Fruit fly (Drosophila melanogaster): ENCODE data around the gene CG32213.

The CG32213 gene

dm6 chr3L:19444092-19444491 is 31.5 kb upstream of the CG32213 start (continued):
- TF ChIP-seq MESR4 (GFP tag; optimal IDR thresholded peaks at IDR 0.05) (no peak), onecut (GFP tag; IDR thresholded peaks at IDR 0.05) (no peak), sc (optimal IDR thresholded peaks at IDR 0.05) (no peak), sc (GFP tag; optimal IDR thresholded peaks at IDR 0.05) (no peak), lilli (GFP tag; optimal IDR thresholded peaks at IDR 0.05) (peak; percentile 36), CG6689 (GFP tag; IDR thresholded peaks at IDR 0.05) (0 out of 2 replicates have a peak, but pooled peaks have one; percentile 28), CG10654 (GFP tag; optimal IDR thresholded peaks at IDR 0.05) (no peak), jigr1 (GFP tag; IDR thresholded peaks at IDR 0.05) (0 out of 3 replicates have a peak, but pooled peaks have one; percentile 19), Gsc (GFP tag; IDR thresholded peaks at IDR 0.05) (no peak), maf-S (GFP tag; optimal IDR thresholded peaks at IDR 0.05) (no peak), CG18011 (GFP tag; optimal IDR thresholded peaks at IDR 0.05) (no peak), Chrac-16 (GFP tag; optimal IDR thresholded peaks at IDR 0.05) (no peak), ewg (GFP tag; optimal IDR thresholded peaks at IDR 0.05) (no peak), CG16813 (GFP tag; IDR thresholded peaks at IDR 0.05; ENCODE audit: partially characterized antibody) (no peak), Ada2b (GFP tag; IDR thresholded peaks at IDR 0.05) (no peak), grau (tag; optimal IDR thresholded peaks at IDR 0.05) (peak; percentile 10), Gug (GFP tag; IDR thresholded peaks at IDR 0.05) (peak; percentile 6; the same call in 1 of the 4 replicates), fd96Cb (tag; optimal IDR thresholded peaks at IDR 0.05) (peak; percentile 18), CG15011 (GFP tag; optimal IDR thresholded peaks at IDR 0.05) (no peak), Ptx1 (GFP tag; IDR thresholded peaks at IDR 0.05) (peak; percentile 40; the same call in 1 of the 2 replicates), CG17186 (GFP tag; optimal IDR thresholded peaks at IDR 0.05) (no peak), chif (GFP tag; optimal IDR thresholded peaks at IDR 0.05) (peak in 1 of 2 experiments; percentile 33), Nf-YB (GFP tag; optimal IDR thresholded peaks at IDR 0.05) (no peak), dimm (GFP tag; IDR thresholded peaks at IDR 0.05) (no peak), CG7963 (GFP tag; IDR thresholded peaks at IDR 0.05; ENCODE audit: partially characterized antibody) (no peak), Trl (optimal IDR thresholded peaks at IDR 0.05) (no peak), Trl (GFP tag; optimal IDR thresholded peaks at IDR 0.05) (peak; percentile 45), ap (GFP tag; IDR thresholded peaks at IDR 0.05) (no peak), CG17612 (GFP tag; IDR thresholded peaks at IDR 0.05) (no peak), CG10959 (GFP tag; IDR thresholded peaks at IDR 0.05) (no peak; the same call in 1 of the 2 replicates), gem (tag; optimal IDR thresholded peaks at IDR 0.05) (peak; percentile 51), CG15601 (tag; optimal IDR thresholded peaks at IDR 0.05) (no peak), gt (GFP tag; IDR thresholded peaks at IDR 0.05) (no peak), bbx (GFP tag; IDR thresholded peaks at IDR 0.05; ENCODE audit: partially characterized antibody) (no peak), br (optimal IDR thresholded peaks at IDR 0.05) (no peak), yki (optimal IDR thresholded peaks at IDR 0.05) (no peak), dmrt11E (tag; optimal IDR thresholded peaks at IDR 0.05) (peak; percentile 6), NC2β (GFP tag; optimal IDR thresholded peaks at IDR 0.05) (no peak), p53 (GFP tag; optimal IDR thresholded peaks at IDR 0.05) (no peak), CG3281 (GFP tag; optimal IDR thresholded peaks at IDR 0.05) (no peak), CG5180 (GFP tag; optimal IDR thresholded peaks at IDR 0.05) (no peak), CkIIα-i1 (GFP tag; IDR thresholded peaks at IDR 0.05) (no peak), CG6654 (GFP tag; optimal IDR thresholded peaks at IDR 0.05) (no peak), tin (GFP tag; optimal IDR thresholded peaks at IDR 0.05) (no peak), tio (GFP tag; optimal IDR thresholded peaks at IDR 0.05) (peak; percentile 12), CG10565 (GFP tag; optimal IDR thresholded peaks at IDR 0.05) (no peak), HLH3B (GFP tag; IDR thresholded peaks at IDR 0.05) (0 out of 2 replicates have a peak, but pooled peaks have one; percentile 47), HmgD (GFP tag; optimal IDR thresholded peaks at IDR 0.05) (no peak), Oaz (GFP tag; IDR thresholded peaks at IDR 0.05) (no peak), lmd (GFP tag; IDR thresholded peaks at IDR 0.05) (0 out of 2 replicates have a peak, but pooled peaks have one; percentile 35), Atf3 (GFP tag; optimal IDR thresholded peaks at IDR 0.05) (no peak), bab2 (GFP tag; optimal IDR thresholded peaks at IDR 0.05) (peak; percentile 13), cad (GFP tag; optimal IDR thresholded peaks at IDR 0.05) (no peak)

Measured in whole organism, embryonic.